Worm (Caenorhabditis elegans) whole organism, L1 larva: ENCODE results near the gene fbxa-152.

Experiments used
- ama-1 ChIP-seq: fragments of 150-350 bp; optimal IDR thresholded peaks from 2 replicates; lab custom pipeline; 2014
- dpl-1 ChIP-seq, 3 experiments: fragments of 150-350 bp in 2 of 3; sonication (generic microtip) in 1 of 3; optimal IDR thresholded peaks; 2 replicates each; lab custom pipeline; 2014 to 2017; ENCODE audit warnings: missing biosample characterization in 3 of 3, missing genetic modification characterization in 3 of 3, missing genetic modification reagents in 3 of 3
- lir-3 ChIP-seq: sonication (generic microtip); optimal IDR thresholded peaks from 2 replicates; lab custom pipeline; 2016; ENCODE audit warnings: mild to moderate bottlenecking, missing genetic modification characterization, moderate library complexity, missing compliant biosample characterization; ENCODE audit not compliant: poor library complexity
- nhr-19 ChIP-seq: fragments of 200-800 bp; sonication (Bioruptor generic); conservative IDR thresholded peaks from 2 replicates; pipeline ENCODE4 v1.3.6; 2022; ENCODE audit warnings: missing genetic modification characterization, missing compliant biosample characterization
- nhr-20 ChIP-seq: sonication (generic microtip); optimal IDR thresholded peaks from 2 replicates; lab custom pipeline; 2016; ENCODE audit warnings: mild to moderate bottlenecking, missing genetic modification characterization, missing compliant biosample characterization
- nhr-237 ChIP-seq: fragments of 150-350 bp; optimal IDR thresholded peaks from 2 replicates; lab custom pipeline; 2014; ENCODE audit warnings: missing biosample characterization, missing genetic modification characterization
- snpc-4 ChIP-seq: fragments of 150-350 bp; optimal IDR thresholded peaks from 2 replicates; lab custom pipeline; 2014; ENCODE audit warnings: missing biosample characterization, missing genetic modification characterization
- sox-4 ChIP-seq: sonication (generic microtip); optimal IDR thresholded peaks from 2 replicates; lab custom pipeline; 2016; ENCODE audit warnings: missing genetic modification characterization, missing compliant biosample characterization
- vab-15 ChIP-seq: sonication (generic microtip); optimal IDR thresholded peaks from 2 replicates; lab custom pipeline; 2017; ENCODE audit warnings: missing genotype, mild to moderate bottlenecking, missing genetic modification characterization, missing compliant biosample characterization
- xbp-1 ChIP-seq: sonication (generic microtip); optimal IDR thresholded peaks from 2 replicates; lab custom pipeline; 2016; ENCODE audit warnings: missing genetic modification characterization, missing compliant biosample characterization

- TF ChIP-seq vab-15 (tag; lab: Kevin White, UChicago) (no peak), xbp-1 (no peak), nhr-20 (tag; lab: Kevin White, UChicago) (peak; percentile 30), sox-4 (tag; lab: Kevin White, UChicago) (no peak), dpl-1 (GFP tag; optimal IDR thresholded peaks at IDR 0.05; lab: Kevin White, UChicago) (peak in 2 of 3 experiments; percentile 27 to 32), snpc-4 (tag; lab: Kevin White, UChicago) (no peak), lir-3 (tag; lab: Kevin White, UChicago) (no peak), ama-1 (lab: Kevin White, UChicago) (no peak), nhr-19 (GFP tag; lab: Robert Waterston, UW) (peak; percentile 45), nhr-237 (no peak)
These were observed 48.3 kb downstream of the fbxa-152 start for ce11 chrV:15553869-15554268.
